Worm (Caenorhabditis elegans): ENCODE measurements around the gene H38K22.6.

H38K22.6 gene

ce11 chrIII:4291216-4291691, 29.0 kb upstream of the H38K22.6 start, which contains the start of gene mcm-5 (continued):
- peak; percentile 84 to 91 (median 86) for TF ChIP-seq dpl-1 (GFP tag; optimal IDR thresholded peaks at IDR 0.05)
- TF ChIP-seq nhr-76 (tag; optimal IDR thresholded peaks at IDR 0.05): no peak
- TF ChIP-seq mef-2 (tag; optimal IDR thresholded peaks at IDR 0.05): no peak
- TF ChIP-seq ama-1 (optimal IDR thresholded peaks at IDR 0.05): no peak
- TF ChIP-seq sup-37 (GFP tag; optimal IDR thresholded peaks at IDR 0.05): no peak
- TF ChIP-seq fos-1 (tag; optimal IDR thresholded peaks at IDR 0.05): no peak
- TF ChIP-seq nhr-12 (tag; optimal IDR thresholded peaks at IDR 0.05): no peak
- TF ChIP-seq lin-35 (GFP tag; optimal IDR thresholded peaks at IDR 0.05): peak; percentile 82 to 89
- no peak for TF ChIP-seq nhr-28 (tag; optimal IDR thresholded peaks at IDR 0.05)
- TF ChIP-seq nhr-47 (tag; optimal IDR thresholded peaks at IDR 0.05): no peak

- TF ChIP-seq nhr-47 (tag; optimal IDR thresholded peaks at IDR 0.05): no peak
- TF ChIP-seq ztf-4 (tag; optimal IDR thresholded peaks at IDR 0.05): no peak
- no peak for TF ChIP-seq nhr-12 (tag; optimal IDR thresholded peaks at IDR 0.05)
- no peak for TF ChIP-seq zag-1 (tag; optimal IDR thresholded peaks at IDR 0.05)
- no peak for TF ChIP-seq ceh-63 (GFP tag; optimal IDR thresholded peaks at IDR 0.05)
- no peak for TF ChIP-seq grh-1 (GFP tag; IDR thresholded peaks at IDR 0.05)
- no peak for TF ChIP-seq irx-1 (tag; optimal IDR thresholded peaks at IDR 0.05)
- no peak for TF ChIP-seq dpl-1 (GFP tag; optimal IDR thresholded peaks at IDR 0.05)
- no peak for TF ChIP-seq xbp-1 (tag; optimal IDR thresholded peaks at IDR 0.05)
- no peak for TF ChIP-seq rnt-1 (tag; optimal IDR thresholded peaks at IDR 0.05)
- TF ChIP-seq ama-1 (optimal IDR thresholded peaks at IDR 0.05): no peak
- no peak for TF ChIP-seq nhr-77 (tag; optimal IDR thresholded peaks at IDR 0.05)
- no peak for TF ChIP-seq nhr-90 (tag; optimal IDR thresholded peaks at IDR 0.05; ENCODE audit: poor library complexity)
Observed at ce11 chrIII:4293108-4293507, 27.1 kb upstream of the H38K22.6 start, which contains the start of gene R10E4.6. Gene R10E4.6, plus strand, starts transcription at chrIII:4293408.

- TF ChIP-seq lir-3 (tag; optimal IDR thresholded peaks at IDR 0.05; ENCODE audit: poor library complexity) (no peak), snu-23 (GFP tag; optimal IDR thresholded peaks at IDR 0.05) (no peak)
Observed at ce11 chrIII:4294153-4294862, 25.9 kb upstream of the H38K22.6 start, which contains the start of the genes nth-1 and R10E4.7. Gene nth-1, minus strand, starts transcription at chrIII:4294253. Gene R10E4.7, plus strand, starts transcription at chrIII:4294812.

ce11 chrIII:4300989-4301498, 19.2 kb upstream of the H38K22.6 start, which contains the start of gene R10E4.11:
Gene R10E4.11, minus strand, starts transcription at chrIII:4301039.
- TF ChIP-seq efl-1 (optimal IDR thresholded peaks at IDR 0.05): no peak
- TF ChIP-seq efl-1 (GFP tag; optimal IDR thresholded peaks at IDR 0.05 in 1 of 2): peak in 1 of 2 experiments; percentile 9
- TF ChIP-seq fos-1 (tag; optimal IDR thresholded peaks at IDR 0.05): no peak
- no peak for TF ChIP-seq nhr-20 (tag; optimal IDR thresholded peaks at IDR 0.05)

- TF ChIP-seq lsy-2 (tag; optimal IDR thresholded peaks at IDR 0.05) (no peak), nhr-47 (tag; optimal IDR thresholded peaks at IDR 0.05) (no peak), alr-1 (tag; optimal IDR thresholded peaks at IDR 0.05; ENCODE audit: borderline replicate concordance) (no peak), elt-2 (tag; optimal IDR thresholded peaks at IDR 0.05) (no peak), unc-62 (GFP tag; optimal IDR thresholded peaks at IDR 0.05) (no peak), mdl-1 (tag; optimal IDR thresholded peaks at IDR 0.05) (no peak), Y116A8C.19 (tag; optimal IDR thresholded peaks at IDR 0.05; ENCODE audit: borderline replicate concordance) (no peak), lin-39 (tag; optimal IDR thresholded peaks at IDR 0.05) (no peak), lin-13 (GFP tag; optimal IDR thresholded peaks at IDR 0.05) (no peak), nhr-28 (tag; optimal IDR thresholded peaks at IDR 0.05) (no peak), nhr-85 (tag) (no peak), ztf-11 (tag; optimal IDR thresholded peaks at IDR 0.05) (no peak), isw-1 (GFP tag; IDR thresholded peaks at IDR 0.05) (no peak), pax-3 (tag; optimal IDR thresholded peaks at IDR 0.05) (no peak), xbp-1 (tag; optimal IDR thresholded peaks at IDR 0.05) (no peak), mef-2 (tag; optimal IDR thresholded peaks at IDR 0.05) (no peak), lir-3 (tag; optimal IDR thresholded peaks at IDR 0.05; ENCODE audit: poor library complexity) (no peak), skn-1 (tag; optimal IDR thresholded peaks at IDR 0.05) (no peak)
Observed at ce11 chrIII:4302293-4302692, 17.9 kb upstream of the H38K22.6 start, which contains the start of gene R10E4.9. Gene R10E4.9, minus strand, starts transcription at chrIII:4302393.

All from whole organism, L1 larva.